Fruit fly (Drosophila melanogaster) S2 (cell line): ENCODE data around the gene CG4360.

Source experiments
- CG8478 ChIP-seq: fragments of >200 bp; optimal IDR thresholded peaks from 2 replicates; lab custom pipeline; 2018
- CTCF ChIP-seq, 2 experiments: fragments of >200 bp; optimal IDR thresholded peaks; 2 replicates each; lab custom pipeline; 2018

dm6 chr3R:20280518-20280981 is 47.3 kb downstream of the CG4360 start:
- no peak for TF ChIP-seq CTCF (optimal IDR thresholded peaks at IDR 0.05; lab: Kevin White, UChicago)
- TF ChIP-seq CG8478: no peak
